Worm (Caenorhabditis elegans) whole organism, L1 larva: ENCODE measurements around the gene C15F1.1.
A peak's percentile ranks its signal among the peaks of the same experiment; 100 is the strongest.

Source experiments
- F16B12.6 ChIP-seq: fragments of 150-350 bp; optimal IDR thresholded peaks from 2 replicates; lab custom pipeline; 2014; ENCODE audit warnings: missing biosample characterization, missing genetic modification characterization
- Y116A8C.19 ChIP-seq: sonication (generic microtip); optimal IDR thresholded peaks from 2 replicates; lab custom pipeline; 2016; ENCODE audit warnings: missing compliant biosample characterization, missing genetic modification characterization, borderline replicate concordance
- alr-1 ChIP-seq: fragments of 200-800 bp; sonication (Bioruptor generic); optimal IDR thresholded peaks from 2 replicates; lab custom pipeline; 2018; ENCODE audit warnings: borderline replicate concordance, mild to moderate bottlenecking, missing genetic modification characterization, missing compliant biosample characterization
- blmp-1 ChIP-seq: fragments of 150-350 bp; optimal IDR thresholded peaks from 2 replicates; lab custom pipeline; 2014; ENCODE audit warnings: missing biosample characterization, missing genetic modification characterization
- ceh-63 ChIP-seq: fragments of 200-800 bp; sonication (Bioruptor generic); optimal IDR thresholded peaks from 2 replicates; lab custom pipeline; 2018; ENCODE audit warnings: mild to moderate bottlenecking, missing genetic modification characterization, missing compliant biosample characterization
- ceh-8 ChIP-seq: fragments of 200-800 bp; sonication (Bioruptor generic); optimal IDR thresholded peaks from 2 replicates; lab custom pipeline; 2018; ENCODE audit warnings: mild to moderate bottlenecking, missing genetic modification characterization, moderate library complexity, missing compliant biosample characterization
- ceh-90 ChIP-seq: sonication (generic microtip); optimal IDR thresholded peaks from 2 replicates; lab custom pipeline; 2016; ENCODE audit warnings: missing genetic modification characterization, missing compliant biosample characterization
- dpl-1 ChIP-seq, 3 experiments: fragments of 150-350 bp in 2 of 3; sonication (generic microtip) in 1 of 3; optimal IDR thresholded peaks; 2 replicates each; lab custom pipeline; 2014 to 2017; ENCODE audit warnings: missing biosample characterization in 3 of 3, missing genetic modification characterization in 3 of 3, missing genetic modification reagents in 3 of 3
- dsc-1 ChIP-seq: sonication (generic microtip); optimal IDR thresholded peaks from 2 replicates; lab custom pipeline; 2016; ENCODE audit warnings: mild to moderate bottlenecking, missing genetic modification characterization, missing compliant biosample characterization
- efl-1 ChIP-seq, 4 experiments: fragments of 150-350 bp; optimal IDR thresholded peaks in 3 of 4; peaks in 1 of 4; 1 replicate in 1 of 4; 2 replicates in 3 of 4; lab custom pipeline; 2014; ENCODE audit warnings: missing biosample characterization in 2 of 4, missing genetic modification characterization in 2 of 4, missing genetic modification reagents in 2 of 4
- efl-3 ChIP-seq: fragments of 200-800 bp; sonication (Bioruptor generic); optimal IDR thresholded peaks from 2 replicates; lab custom pipeline; 2018; ENCODE audit warnings: mild to moderate bottlenecking, missing genetic modification characterization, missing compliant biosample characterization
- egl-13 ChIP-seq: sonication (generic microtip); optimal IDR thresholded peaks from 2 replicates; lab custom pipeline; 2016; ENCODE audit warnings: missing genotype, missing genetic modification reagents, missing genetic modification characterization, missing compliant biosample characterization
- elt-2 ChIP-seq: sonication (generic microtip); optimal IDR thresholded peaks from 2 replicates; lab custom pipeline; 2016; ENCODE audit warnings: missing genetic modification characterization, mild to moderate bottlenecking, inconsistent platforms, missing compliant biosample characterization, missing genetic modification reagents
- elt-3 ChIP-seq, 6 experiments: fragments of 150-350 bp in 1 of 6; sonication (generic microtip); optimal IDR thresholded peaks; 2 replicates each; lab custom pipeline; 2017 to 2018; ENCODE audit warnings: missing biosample characterization in 6 of 6, missing genetic modification characterization in 6 of 6, inconsistent platforms in 1 of 6
- ets-5 ChIP-seq: fragments of 200-800 bp; sonication (Bioruptor generic); IDR thresholded peaks from 2 replicates; pipeline ENCODE4 v1.3.6; 2022; ENCODE audit warnings: missing genetic modification characterization, missing compliant biosample characterization
- fkh-8 ChIP-seq: sonication (generic microtip); optimal IDR thresholded peaks from 2 replicates; lab custom pipeline; 2016; ENCODE audit warnings: mild to moderate bottlenecking, missing genetic modification characterization, missing compliant biosample characterization
- grh-1 ChIP-seq: fragments of 200-800 bp; sonication (Bioruptor generic); IDR thresholded peaks from 2 replicates; pipeline ENCODE4 v1.3.6; 2022; ENCODE audit warnings: missing genetic modification reagents, missing genetic modification characterization, missing compliant biosample characterization
- hlh-4 ChIP-seq: sonication (generic microtip); optimal IDR thresholded peaks from 2 replicates; lab custom pipeline; 2016; ENCODE audit warnings: mild to moderate bottlenecking, missing genetic modification characterization, missing compliant biosample characterization
- hpl-2 ChIP-seq: fragments of 150-350 bp; optimal IDR thresholded peaks from 2 replicates; lab custom pipeline; 2014; ENCODE audit warnings: missing biosample characterization, missing genetic modification reagents, missing genetic modification characterization
- isw-1 ChIP-seq: fragments of 200-800 bp; sonication (Bioruptor generic); IDR thresholded peaks from 2 replicates; pipeline ENCODE4 v1.3.6; 2022; ENCODE audit warnings: missing genetic modification characterization, missing compliant biosample characterization
- jun-1 ChIP-seq: fragments of 150-350 bp; optimal IDR thresholded peaks from 2 replicates; lab custom pipeline; 2014; ENCODE audit warnings: missing biosample characterization, missing genetic modification reagents, missing genetic modification characterization
- lin-13 ChIP-seq: fragments of 150-350 bp; optimal IDR thresholded peaks from 2 replicates; lab custom pipeline; 2014; ENCODE audit warnings: missing biosample characterization, missing genetic modification reagents, missing genetic modification characterization
- lin-15B ChIP-seq: fragments of 150-350 bp; sonication (generic microtip); optimal IDR thresholded peaks from 3 replicates; lab custom pipeline; 2014; ENCODE audit warnings: missing biosample characterization, missing genetic modification characterization
- lin-35 ChIP-seq, 2 experiments: fragments of 150-350 bp; optimal IDR thresholded peaks; 2 replicates each; lab custom pipeline; 2014; ENCODE audit warnings: missing biosample characterization in 2 of 2, missing genetic modification characterization in 2 of 2, missing genetic modification reagents in 2 of 2
- lin-39 ChIP-seq: fragments of 150-350 bp; optimal IDR thresholded peaks from 2 replicates; lab custom pipeline; 2014; ENCODE audit warnings: missing biosample characterization, missing genetic modification reagents, missing genetic modification characterization
- lir-3 ChIP-seq: sonication (generic microtip); optimal IDR thresholded peaks from 2 replicates; lab custom pipeline; 2016; ENCODE audit warnings: mild to moderate bottlenecking, missing genetic modification characterization, moderate library complexity, missing compliant biosample characterization; ENCODE audit not compliant: poor library complexity
- lsy-2 ChIP-seq, 2 experiments: fragments of 150-350 bp; optimal IDR thresholded peaks; 2 replicates each; lab custom pipeline; 2014; ENCODE audit warnings: missing biosample characterization in 2 of 2, missing genetic modification characterization in 2 of 2
- mab-9 ChIP-seq: fragments of 200-800 bp; sonication (Bioruptor generic); IDR thresholded peaks from 2 replicates; pipeline ENCODE4 v1.3.6; 2022; ENCODE audit warnings: missing genetic modification reagents, missing genetic modification characterization, missing compliant biosample characterization
- nhr-19 ChIP-seq: fragments of 200-800 bp; sonication (Bioruptor generic); conservative IDR thresholded peaks from 2 replicates; pipeline ENCODE4 v1.3.6; 2022; ENCODE audit warnings: missing genetic modification characterization, missing compliant biosample characterization
- nhr-237 ChIP-seq: fragments of 150-350 bp; optimal IDR thresholded peaks from 2 replicates; lab custom pipeline; 2014; ENCODE audit warnings: missing biosample characterization, missing genetic modification characterization
- nhr-84 ChIP-seq: sonication (generic microtip); optimal IDR thresholded peaks from 2 replicates; lab custom pipeline; 2017; ENCODE audit warnings: missing biosample characterization, missing genetic modification characterization
- nhr-85 ChIP-seq: sonication (generic microtip); peaks from one replicate; lab custom pipeline; 2016; ENCODE audit warnings: missing genetic modification characterization, inconsistent platforms, missing compliant biosample characterization
- pax-3 ChIP-seq: fragments of 200-800 bp; sonication (Bioruptor generic); optimal IDR thresholded peaks from 2 replicates; lab custom pipeline; 2018; ENCODE audit warnings: mild to moderate bottlenecking, missing genetic modification characterization, moderate library complexity, missing compliant biosample characterization
- pqm-1 ChIP-seq: sonication (generic microtip); optimal IDR thresholded peaks from 3 replicates; lab custom pipeline; 2017; ENCODE audit warnings: missing biosample characterization, missing genetic modification characterization
- rnt-1 ChIP-seq: sonication (generic microtip); optimal IDR thresholded peaks from 2 replicates; lab custom pipeline; 2016; ENCODE audit warnings: mild to moderate bottlenecking, missing genetic modification characterization, moderate library complexity, missing compliant biosample characterization
- snpc-4 ChIP-seq: fragments of 150-350 bp; optimal IDR thresholded peaks from 2 replicates; lab custom pipeline; 2014; ENCODE audit warnings: missing biosample characterization, missing genetic modification characterization
- snu-23 ChIP-seq: sonication (generic microtip); optimal IDR thresholded peaks from 2 replicates; lab custom pipeline; 2016; ENCODE audit warnings: missing genetic modification characterization, missing compliant biosample characterization
- sptf-1 ChIP-seq: fragments of 150-350 bp; optimal IDR thresholded peaks from 2 replicates; lab custom pipeline; 2014; ENCODE audit warnings: missing biosample characterization, missing genetic modification characterization
- swsn-7 ChIP-seq: sonication (generic microtip); optimal IDR thresholded peaks from 2 replicates; lab custom pipeline; 2016; ENCODE audit warnings: missing genetic modification characterization, missing compliant biosample characterization
- tbx-2 ChIP-seq: sonication (generic microtip); optimal IDR thresholded peaks from 2 replicates; lab custom pipeline; 2016; ENCODE audit warnings: missing genetic modification characterization, missing compliant biosample characterization
- unc-130 ChIP-seq: fragments of 150-350 bp; optimal IDR thresholded peaks from 2 replicates; lab custom pipeline; 2017; ENCODE audit warnings: missing biosample characterization, missing genetic modification characterization, inconsistent platforms
- unc-62 ChIP-seq: fragments of 150-350 bp; optimal IDR thresholded peaks from 2 replicates; lab custom pipeline; 2014; ENCODE audit warnings: missing biosample characterization, missing genetic modification reagents, missing genetic modification characterization
- unc-86 ChIP-seq: sonication (generic microtip); optimal IDR thresholded peaks from 2 replicates; lab custom pipeline; 2016; ENCODE audit warnings: missing genetic modification characterization, missing compliant biosample characterization
- unc-98 ChIP-seq: fragments of 200-800 bp; sonication (Bioruptor generic); IDR thresholded peaks from 2 replicates; pipeline ENCODE4 v1.3.6; 2022; ENCODE audit warnings: missing genetic modification characterization, missing compliant biosample characterization
- vab-15 ChIP-seq: sonication (generic microtip); optimal IDR thresholded peaks from 2 replicates; lab custom pipeline; 2017; ENCODE audit warnings: missing genotype, mild to moderate bottlenecking, missing genetic modification characterization, missing compliant biosample characterization
- zag-1 ChIP-seq: fragments of 150-350 bp; optimal IDR thresholded peaks from 2 replicates; lab custom pipeline; 2014; ENCODE audit warnings: missing biosample characterization, missing genetic modification characterization
- ztf-4 ChIP-seq: fragments of 150-350 bp; optimal IDR thresholded peaks from 2 replicates; lab custom pipeline; 2014; ENCODE audit warnings: missing biosample characterization, missing genetic modification characterization

Gene C15F1.1

ce11 chrII:6943299-6944051 is 46.2 kb upstream of the C15F1.1 start (continued):
- TF ChIP-seq elt-2 (peak; percentile 18), blmp-1 (tag; lab: Kevin White, UChicago) (no peak), hpl-2 (no peak), ceh-8 (peak; percentile 61), F16B12.6 (tag; lab: Kevin White, UChicago) (no peak), fkh-8 (tag; lab: Kevin White, UChicago) (peak; percentile 49), lin-15B (tag; lab: Kevin White, UChicago) (no peak), lin-35 (GFP tag; optimal IDR thresholded peaks at IDR 0.05; lab: Kevin White, UChicago) (no peak), ztf-4 (tag; lab: Kevin White, UChicago) (no peak), mab-9 (GFP tag; lab: Robert Waterston, UW) (no peak), Y116A8C.19 (no peak), elt-3 (tag; optimal IDR thresholded peaks at IDR 0.05; lab: Kevin White, UChicago) (no peak), ets-5 (GFP tag; lab: Robert Waterston, UW) (no peak), snpc-4 (tag; lab: Kevin White, UChicago) (no peak), pax-3 (tag; lab: Kevin White, UChicago) (no peak), rnt-1 (tag; lab: Kevin White, UChicago) (peak; percentile 23), zag-1 (tag; lab: Kevin White, UChicago) (no peak), lin-39 (tag; lab: Kevin White, UChicago) (no peak), ceh-90 (tag; lab: Kevin White, UChicago) (no peak), lsy-2 (tag; optimal IDR thresholded peaks at IDR 0.05; lab: Kevin White, UChicago) (peak in 1 of 2 experiments; percentile 9), vab-15 (tag; lab: Kevin White, UChicago) (no peak), sptf-1 (tag; lab: Kevin White, UChicago) (no peak), alr-1 (no peak), unc-130 (tag; lab: Kevin White, UChicago) (no peak), unc-98 (GFP tag; lab: Robert Waterston, UW) (no peak), efl-3 (GFP tag; lab: Kevin White, UChicago) (no peak), dpl-1 (GFP tag; optimal IDR thresholded peaks at IDR 0.05; lab: Kevin White, UChicago) (no peak), unc-86 (tag; lab: Kevin White, UChicago) (peak; percentile 35), lir-3 (no peak), nhr-84 (tag; lab: Kevin White, UChicago) (no peak), nhr-237 (tag; lab: Kevin White, UChicago) (no peak), grh-1 (GFP tag; lab: Robert Waterston, UW) (no peak), snu-23 (GFP tag; lab: Kevin White, UChicago) (peak; percentile 8)

ce11 chrII:6951250-6951806 is 38.4 kb upstream of the C15F1.1 start, which contains the start of the genes malt-1 and ceh-38:
Gene malt-1 (minus strand): TSS chrII:6951300.
Gene ceh-38 (plus strand): TSS chrII:6951526.
- no peak for TF ChIP-seq pqm-1 (tag; lab: Kevin White, UChicago)
- peak; percentile 96 for TF ChIP-seq tbx-2 (tag; lab: Kevin White, UChicago)
- TF ChIP-seq F16B12.6 (tag; lab: Kevin White, UChicago), result peak; percentile 64
- no peak for TF ChIP-seq ets-5 (GFP tag; lab: Robert Waterston, UW)
- TF ChIP-seq vab-15 (tag; lab: Kevin White, UChicago), result peak; percentile 78
- TF ChIP-seq efl-1 (optimal IDR thresholded peaks at IDR 0.05; lab: Kevin White, UChicago), result peak; percentile 90 to 94
- TF ChIP-seq efl-1 (GFP tag; optimal IDR thresholded peaks at IDR 0.05 in 1 of 2; lab: Kevin White, UChicago), result peak; percentile 77 to 98
- peak; percentile 71 for TF ChIP-seq ceh-8
- peak; percentile 86 for TF ChIP-seq pax-3 (tag; lab: Kevin White, UChicago)
- TF ChIP-seq snu-23 (GFP tag; lab: Kevin White, UChicago), result peak; percentile 98
- no peak for TF ChIP-seq nhr-84 (tag; lab: Kevin White, UChicago)
- peak; percentile 80 for TF ChIP-seq mab-9 (GFP tag; lab: Robert Waterston, UW)
- TF ChIP-seq hlh-4 (tag; lab: Kevin White, UChicago), result no peak
- peak; percentile 96 for TF ChIP-seq zag-1 (tag; lab: Kevin White, UChicago)
- peak; percentile 95 for TF ChIP-seq swsn-7 (tag; lab: Kevin White, UChicago)
- peak; percentile 96 to 98 for TF ChIP-seq lsy-2 (tag; optimal IDR thresholded peaks at IDR 0.05; lab: Kevin White, UChicago)
- peak; percentile 89 for TF ChIP-seq isw-1
- TF ChIP-seq hpl-2, result peak; percentile 67
- peak; percentile 88 for TF ChIP-seq egl-13 (tag; lab: Kevin White, UChicago)
- TF ChIP-seq lin-13 (GFP tag; lab: Kevin White, UChicago), result peak; percentile 96
- peak in 3 of 6 experiments; percentile 19 to 76 (median 75) for TF ChIP-seq elt-3 (tag; optimal IDR thresholded peaks at IDR 0.05; lab: Kevin White, UChicago)
- peak; percentile 92 for TF ChIP-seq dsc-1 (tag; lab: Kevin White, UChicago)
- TF ChIP-seq unc-62 (GFP tag; lab: Kevin White, UChicago), result no peak
- no peak for TF ChIP-seq efl-3 (GFP tag; lab: Kevin White, UChicago)
- peak; percentile 97 for TF ChIP-seq nhr-85
- peak; percentile 92 for TF ChIP-seq jun-1 (tag; lab: Kevin White, UChicago)
- TF ChIP-seq unc-98 (GFP tag; lab: Robert Waterston, UW), result 0 out of 2 replicates have a peak, but pooled peaks have one; percentile 4
- TF ChIP-seq ceh-63 (GFP tag; lab: Kevin White, UChicago), result peak; percentile 84
- peak; percentile 92 for TF ChIP-seq nhr-19 (GFP tag; lab: Robert Waterston, UW)
